Fruit fly (Drosophila melanogaster): Measurements from ENCODE around the gene CG42680.

CG42680 gene

dm6 chr2L:14554592-14554887, 33.5 kb downstream of the CG42680 start (continued):
- TF ChIP-seq da (GFP tag; optimal IDR thresholded peaks at IDR 0.05), result no peak
- TF ChIP-seq CG31224 (GFP tag; IDR thresholded peaks at IDR 0.05), result no peak
- no peak for TF ChIP-seq CG4854 (GFP tag; optimal IDR thresholded peaks at IDR 0.05)
- no peak for TF ChIP-seq D (optimal IDR thresholded peaks at IDR 0.05)
- TF ChIP-seq D (GFP tag; optimal IDR thresholded peaks at IDR 0.05), result no peak
- TF ChIP-seq CG10431 (GFP tag; optimal IDR thresholded peaks at IDR 0.05), result no peak
- no peak for TF ChIP-seq Vsx1 (GFP tag; optimal IDR thresholded peaks at IDR 0.05)
- no peak for TF ChIP-seq CG32767 (GFP tag; IDR thresholded peaks at IDR 0.05)
- TF ChIP-seq CG15073 (GFP tag; optimal IDR thresholded peaks at IDR 0.05), result no peak
- TF ChIP-seq ash1 (GFP tag; optimal IDR thresholded peaks at IDR 0.05), result no peak
- TF ChIP-seq Ptx1 (GFP tag; IDR thresholded peaks at IDR 0.05), result 0 out of 2 replicates have a peak, but pooled peaks have one; percentile 18
- TF ChIP-seq B-H1 (GFP tag; IDR thresholded peaks at IDR 0.05), result no peak
- TF ChIP-seq Dip2 (GFP tag; IDR thresholded peaks at IDR 0.05), result no peak
- TF ChIP-seq ATbp (GFP tag; optimal IDR thresholded peaks at IDR 0.05), result no peak
- TF ChIP-seq CG33557 (GFP tag; optimal IDR thresholded peaks at IDR 0.05), result peak; percentile 42
- TF ChIP-seq PHDP (tag; optimal IDR thresholded peaks at IDR 0.05), result no peak
- no peak for TF ChIP-seq NK7.1 (GFP tag; optimal IDR thresholded peaks at IDR 0.05)
- TF ChIP-seq CG2875 (GFP tag; optimal IDR thresholded peaks at IDR 0.05), result no peak
- no peak for TF ChIP-seq pan (optimal IDR thresholded peaks at IDR 0.05)
- TF ChIP-seq pan (GFP tag; optimal IDR thresholded peaks at IDR 0.05 in 1 of 2, IDR thresholded peaks at IDR 0.05 in 1 of 2), result peak in 1 of 2 experiments; percentile 18
- TF ChIP-seq peb (GFP tag; IDR thresholded peaks at IDR 0.05), result no peak
- peak; percentile 18 for TF ChIP-seq odd (GFP tag; optimal IDR thresholded peaks at IDR 0.05)
- no peak for TF ChIP-seq z (GFP tag; IDR thresholded peaks at IDR 0.05)
- no peak for TF ChIP-seq tup (GFP tag; optimal IDR thresholded peaks at IDR 0.05)
- TF ChIP-seq CG11723 (GFP tag; optimal IDR thresholded peaks at IDR 0.05), result no peak
- no peak for TF ChIP-seq CG10147 (GFP tag; optimal IDR thresholded peaks at IDR 0.05)
- TF ChIP-seq crol (GFP tag; IDR thresholded peaks at IDR 0.05), result peak; percentile 64
- TF ChIP-seq CG2129 (GFP tag; IDR thresholded peaks at IDR 0.05; ENCODE audit: partially characterized antibody), result no peak
- TF ChIP-seq CG9609 (GFP tag; optimal IDR thresholded peaks at IDR 0.05), result no peak
- TF ChIP-seq zen2 (GFP tag; IDR thresholded peaks at IDR 0.05; ENCODE audit: partially characterized antibody), result no peak
- no peak for TF ChIP-seq CG34376 (GFP tag; optimal IDR thresholded peaks at IDR 0.05)
- no peak for TF ChIP-seq cato (GFP tag; optimal IDR thresholded peaks at IDR 0.05; ENCODE audit: borderline replicate concordance)
- no peak for TF ChIP-seq ewg (GFP tag; optimal IDR thresholded peaks at IDR 0.05)
- TF ChIP-seq CG18476 (GFP tag; optimal IDR thresholded peaks at IDR 0.05), result no peak
- TF ChIP-seq CG10543 (GFP tag; optimal IDR thresholded peaks at IDR 0.05), result peak; percentile 43
- TF ChIP-seq repo (GFP tag; optimal IDR thresholded peaks at IDR 0.05), result no peak
- TF ChIP-seq NC2β (GFP tag; optimal IDR thresholded peaks at IDR 0.05), result no peak
- TF ChIP-seq CG8765 (GFP tag; IDR thresholded peaks at IDR 0.05), result no peak
- TF ChIP-seq bcd (GFP tag; optimal IDR thresholded peaks at IDR 0.05), result no peak
- no peak for TF ChIP-seq dmrt11E (tag; optimal IDR thresholded peaks at IDR 0.05)
- TF ChIP-seq caup (GFP tag; optimal IDR thresholded peaks at IDR 0.05; ENCODE audit: severe bottlenecking), result peak; percentile 58
- no peak for TF ChIP-seq lmd (GFP tag; IDR thresholded peaks at IDR 0.05)
- TF ChIP-seq CG1832 (GFP tag; optimal IDR thresholded peaks at IDR 0.05), result no peak
- TF ChIP-seq D19B (GFP tag; optimal IDR thresholded peaks at IDR 0.05), result no peak
- TF ChIP-seq CG3995 (GFP tag; optimal IDR thresholded peaks at IDR 0.05), result no peak
- TF ChIP-seq CG17912 (GFP tag; optimal IDR thresholded peaks at IDR 0.05), result no peak
- TF ChIP-seq CG2678 (tag; optimal IDR thresholded peaks at IDR 0.05), result no peak
- TF ChIP-seq tna (GFP tag; IDR thresholded peaks at IDR 0.05; ENCODE audit: partially characterized antibody), result no peak
- no peak for TF ChIP-seq sens-2 (GFP tag; IDR thresholded peaks at IDR 0.05)
- no peak for TF ChIP-seq CG9437 (GFP tag; optimal IDR thresholded peaks at IDR 0.05)
- no peak for TF ChIP-seq Chrac-16 (GFP tag; optimal IDR thresholded peaks at IDR 0.05)
- no peak for TF ChIP-seq CG5953 (GFP tag; IDR thresholded peaks at IDR 0.05)
